Fruit fly (Drosophila melanogaster): ENCODE results near the gene Prosalpha4T1.

Prosalpha4T1 gene

DNA sequence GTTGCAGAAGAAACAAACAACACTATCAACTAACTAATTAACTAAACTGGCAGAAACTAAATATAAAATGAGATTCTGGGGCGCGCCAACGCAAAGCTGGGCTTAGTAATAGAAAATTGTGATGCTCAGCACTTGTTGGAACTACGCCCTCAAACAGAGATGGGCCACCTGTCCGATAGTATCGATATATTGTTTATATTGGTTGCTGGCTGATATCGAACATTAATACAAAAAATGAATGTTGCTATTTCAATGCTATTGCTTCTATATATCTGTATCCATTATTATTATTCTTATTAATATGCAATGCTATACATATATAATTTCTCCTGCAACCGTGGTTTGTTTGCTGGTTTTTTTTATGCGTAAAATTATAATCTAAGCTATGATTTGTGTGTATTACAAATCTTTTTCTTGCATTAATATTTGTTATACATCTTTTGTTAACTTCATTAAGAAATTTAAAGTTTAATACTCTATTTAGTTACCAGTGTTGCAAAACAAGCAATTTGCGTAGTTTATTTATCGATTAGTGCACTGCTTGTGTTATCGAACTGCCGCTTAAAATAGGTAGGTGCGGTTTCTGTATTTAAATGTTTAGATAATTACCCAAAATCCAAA, 13.4 kb upstream of the Prosalpha4T1 start, which contains the start of gene CG31195 (continued):
- TF ChIP-seq tap (tag; optimal IDR thresholded peaks at IDR 0.05): no peak
- TF ChIP-seq trem (tag; optimal IDR thresholded peaks at IDR 0.05): peak; percentile 84
- TF ChIP-seq sc (optimal IDR thresholded peaks at IDR 0.05): no peak
- no peak for TF ChIP-seq sc (GFP tag; optimal IDR thresholded peaks at IDR 0.05)
- TF ChIP-seq Bgb (GFP tag; IDR thresholded peaks at IDR 0.05; ENCODE audit: partially characterized antibody): peak; percentile 67
- TF ChIP-seq tin (GFP tag; optimal IDR thresholded peaks at IDR 0.05): peak; percentile 9
- no peak for TF ChIP-seq Kr (GFP tag; optimal IDR thresholded peaks at IDR 0.05)
- TF ChIP-seq Usf (GFP tag; optimal IDR thresholded peaks at IDR 0.05): no peak
- no peak for TF ChIP-seq disco-r (GFP tag; optimal IDR thresholded peaks at IDR 0.05)
- TF ChIP-seq E2f2 (GFP tag; IDR thresholded peaks at IDR 0.05): peak; percentile 80
- TF ChIP-seq hbn (GFP tag; IDR thresholded peaks at IDR 0.05; ENCODE audit: partially characterized antibody): peak; percentile 78
- no peak for TF ChIP-seq HLH3B (GFP tag; IDR thresholded peaks at IDR 0.05)
- TF ChIP-seq CG11504 (tag; optimal IDR thresholded peaks at IDR 0.05): no peak
- TF ChIP-seq CG17802 (tag; optimal IDR thresholded peaks at IDR 0.05): no peak
- TF ChIP-seq kni (GFP tag; optimal IDR thresholded peaks at IDR 0.05): no peak
- no peak for TF ChIP-seq bcd (GFP tag; optimal IDR thresholded peaks at IDR 0.05)
- TF ChIP-seq BEAF-32 (GFP tag; optimal IDR thresholded peaks at IDR 0.05): peak; percentile 78
- TF ChIP-seq CG10321 (GFP tag; IDR thresholded peaks at IDR 0.05): no peak
- TF ChIP-seq sna (GFP tag; IDR thresholded peaks at IDR 0.05; ENCODE audit: partially characterized antibody): peak; percentile 75
- no peak for TF ChIP-seq lilli (GFP tag; optimal IDR thresholded peaks at IDR 0.05)
- peak; percentile 12 for TF ChIP-seq dmrt11E (tag; optimal IDR thresholded peaks at IDR 0.05)
- no peak for TF ChIP-seq nom (GFP tag; optimal IDR thresholded peaks at IDR 0.05)
- peak; percentile 88 for TF ChIP-seq Scr (GFP tag; IDR thresholded peaks at IDR 0.05; ENCODE audit: partially characterized antibody)
- peak; percentile 83 for TF ChIP-seq CG2116 (GFP tag; optimal IDR thresholded peaks at IDR 0.05)
- TF ChIP-seq mld (GFP tag; IDR thresholded peaks at IDR 0.05; ENCODE audit: partially characterized antibody): peak; percentile 58; the same call in 1 of the 3 replicates
- peak; percentile 47 for TF ChIP-seq CG8924 (tag; optimal IDR thresholded peaks at IDR 0.05)
- peak; percentile 64 for TF ChIP-seq CG31365 (tag; optimal IDR thresholded peaks at IDR 0.05)
- peak; percentile 65 for TF ChIP-seq Dref (GFP tag; IDR thresholded peaks at IDR 0.05)
- peak; percentile 63; the same call in 1 of the 4 replicates for TF ChIP-seq chinmo (GFP tag; IDR thresholded peaks at IDR 0.05; ENCODE audit: partially characterized antibody)
- TF ChIP-seq Dip3 (GFP tag; optimal IDR thresholded peaks at IDR 0.05): no peak
- TF ChIP-seq unc-4 (GFP tag; IDR thresholded peaks at IDR 0.05; ENCODE audit: partially characterized antibody): peak; percentile 82
- TF ChIP-seq CG6254 (GFP tag; optimal IDR thresholded peaks at IDR 0.05): peak; percentile 39
- peak; percentile 90 for TF ChIP-seq CG10267 (tag; optimal IDR thresholded peaks at IDR 0.05)
- TF ChIP-seq Sry-δ (GFP tag; optimal IDR thresholded peaks at IDR 0.05): peak; percentile 83
- peak; percentile 77 for TF ChIP-seq bbx (GFP tag; IDR thresholded peaks at IDR 0.05; ENCODE audit: partially characterized antibody)
- peak; percentile 17 for TF ChIP-seq CG13624 (GFP tag; optimal IDR thresholded peaks at IDR 0.05)
- no peak for TF ChIP-seq dysf (GFP tag; IDR thresholded peaks at IDR 0.05)
- TF ChIP-seq CG6791 (GFP tag; IDR thresholded peaks at IDR 0.05; ENCODE audit: partially characterized antibody): peak; percentile 66
- TF ChIP-seq CG11085 (GFP tag; IDR thresholded peaks at IDR 0.05): no peak
- TF ChIP-seq Atf-2 (GFP tag; optimal IDR thresholded peaks at IDR 0.05): no peak
- peak; percentile 86 for TF ChIP-seq MESR4 (GFP tag; optimal IDR thresholded peaks at IDR 0.05)
- TF ChIP-seq Fer1 (GFP tag; optimal IDR thresholded peaks at IDR 0.05): no peak
- TF ChIP-seq Dbx (GFP tag; IDR thresholded peaks at IDR 0.05): 0 out of 3 replicates have a peak, but pooled peaks have one; percentile 26
- TF ChIP-seq Sry-β (GFP tag; optimal IDR thresholded peaks at IDR 0.05): peak; percentile 47
- TF ChIP-seq az2 (GFP tag; optimal IDR thresholded peaks at IDR 0.05): peak; percentile 22
- no peak for TF ChIP-seq CG15601 (tag; optimal IDR thresholded peaks at IDR 0.05)
- TF ChIP-seq CG8290 (GFP tag; optimal IDR thresholded peaks at IDR 0.05): peak; percentile 66
- peak in 1 of 2 experiments; percentile 21 for TF ChIP-seq CG8290 (tag; optimal IDR thresholded peaks at IDR 0.05)
- peak; percentile 75 for TF ChIP-seq HLH4C (GFP tag; IDR thresholded peaks at IDR 0.05; ENCODE audit: partially characterized antibody)
